Worm (Caenorhabditis elegans) whole organism, early embryonic: ENCODE results near the gene srh-69.

Experiments used
- B0310.2 ChIP-seq: sonication (generic microtip); optimal IDR thresholded peaks from 2 replicates; lab custom pipeline; 2016; ENCODE audit warnings: mild to moderate bottlenecking, missing genetic modification characterization, missing compliant biosample characterization
- F13C5.2 ChIP-seq: sonication (generic microtip); optimal IDR thresholded peaks from 2 replicates; lab custom pipeline; 2017; ENCODE audit warnings: mild to moderate bottlenecking, missing genetic modification characterization, inconsistent platforms, missing compliant biosample characterization
- aly-1 ChIP-seq: sonication (generic microtip); optimal IDR thresholded peaks from 2 replicates; lab custom pipeline; 2016; ENCODE audit warnings: missing genetic modification characterization, missing compliant biosample characterization
- ama-1 ChIP-seq: fragments of 150-350 bp; optimal IDR thresholded peaks from 2 replicates; lab custom pipeline; 2014
- ceh-13 ChIP-seq: fragments of 200-800 bp; sonication (Bioruptor generic); optimal IDR thresholded peaks from 2 replicates; lab custom pipeline; 2018; ENCODE audit warnings: mild to moderate bottlenecking, missing genetic modification characterization, missing compliant biosample characterization
- ceh-36 ChIP-seq: sonication (generic microtip); optimal IDR thresholded peaks from 2 replicates; lab custom pipeline; 2016; ENCODE audit warnings: missing genetic modification characterization, inconsistent platforms, missing compliant biosample characterization
- ets-7 ChIP-seq: sonication (generic microtip); optimal IDR thresholded peaks from 2 replicates; lab custom pipeline; 2016; ENCODE audit warnings: missing genotype, missing genetic modification characterization, missing compliant biosample characterization
- flt-1 ChIP-seq: fragments of 200-800 bp; sonication (Bioruptor generic); IDR thresholded peaks from 2 replicates; pipeline ENCODE4 v1.3.6; 2022; ENCODE audit warnings: missing genetic modification characterization, missing compliant biosample characterization
- hmbx-1 ChIP-seq: sonication (generic microtip); optimal IDR thresholded peaks from 2 replicates; lab custom pipeline; 2016; ENCODE audit warnings: mild to moderate bottlenecking, missing genetic modification characterization, missing compliant biosample characterization
- hmg-4 ChIP-seq: fragments of 200-800 bp; sonication (Bioruptor generic); optimal IDR thresholded peaks from 2 replicates; lab custom pipeline; 2018; ENCODE audit warnings: mild to moderate bottlenecking, missing genetic modification characterization, missing compliant biosample characterization
- hnd-1 ChIP-seq: sonication (generic microtip); optimal IDR thresholded peaks from 2 replicates; lab custom pipeline; 2016; ENCODE audit warnings: missing genetic modification characterization, missing compliant biosample characterization
- pes-1 ChIP-seq: fragments of 200-800 bp; sonication (Bioruptor generic); IDR thresholded peaks from 2 replicates; pipeline ENCODE4 v1.3.6; 2022; ENCODE audit warnings: missing genetic modification reagents, missing genetic modification characterization, missing compliant biosample characterization
- scrt-1 ChIP-seq: fragments of 200-800 bp; sonication (Bioruptor generic); IDR thresholded peaks from 2 replicates; pipeline ENCODE4 v1.3.6; 2022; ENCODE audit warnings: missing genetic modification characterization, missing compliant biosample characterization
- sea-1 ChIP-seq: fragments of 200-800 bp; sonication (Bioruptor generic); conservative IDR thresholded peaks from 2 replicates; pipeline ENCODE4 v1.3.6; 2022; ENCODE audit warnings: missing genetic modification characterization, missing compliant biosample characterization
- tbx-11 ChIP-seq: fragments of 200-800 bp; sonication (Bioruptor generic); IDR thresholded peaks from 2 replicates; pipeline ENCODE4 v1.3.6; 2022; ENCODE audit warnings: missing genetic modification characterization, missing compliant biosample characterization
- tbx-37 ChIP-seq: fragments of 200-800 bp; sonication (Bioruptor generic); conservative IDR thresholded peaks from 2 replicates; pipeline ENCODE4 v1.3.6; 2022; ENCODE audit warnings: missing genetic modification reagents, missing genetic modification characterization, missing compliant biosample characterization
- tra-4 ChIP-seq: sonication (generic microtip); optimal IDR thresholded peaks from 2 replicates; lab custom pipeline; 2017; ENCODE audit warnings: missing genetic modification characterization, missing compliant biosample characterization

Gene srh-69

ce11 chrII:12514620-12515019 is at the start of gene srh-69:
Gene srh-69 (minus strand): TSS chrII:12514720.
- TF ChIP-seq F13C5.2 (no peak), hnd-1 (tag; lab: Kevin White, UChicago) (no peak), aly-1 (tag; lab: Kevin White, UChicago) (no peak)

- TF ChIP-seq ceh-36 (tag; lab: Kevin White, UChicago) (no peak), tra-4 (tag; lab: Kevin White, UChicago) (no peak), pes-1 (no peak), ama-1 (lab: Kevin White, UChicago) (no peak), hmg-4 (GFP tag; lab: Kevin White, UChicago) (no peak), flt-1 (no peak), aly-1 (tag; lab: Kevin White, UChicago) (no peak), tbx-11 (no peak), sea-1 (GFP tag; lab: Robert Waterston, UW) (no peak), hnd-1 (tag; lab: Kevin White, UChicago) (no peak), B0310.2 (no peak), hmbx-1 (tag; lab: Kevin White, UChicago) (no peak), F13C5.2 (no peak), scrt-1 (GFP tag; lab: Robert Waterston, UW) (no peak), tbx-37 (GFP tag; lab: Robert Waterston, UW) (no peak), ets-7 (no peak), ceh-13 (GFP tag; lab: Kevin White, UChicago) (no peak)
Observed at ce11 chrII:12560210-12560609, 45.7 kb upstream of the srh-69 start, which contains the start of gene F49C5.12. Gene F49C5.12 (minus strand): TSS chrII:12560310.

DNA sequence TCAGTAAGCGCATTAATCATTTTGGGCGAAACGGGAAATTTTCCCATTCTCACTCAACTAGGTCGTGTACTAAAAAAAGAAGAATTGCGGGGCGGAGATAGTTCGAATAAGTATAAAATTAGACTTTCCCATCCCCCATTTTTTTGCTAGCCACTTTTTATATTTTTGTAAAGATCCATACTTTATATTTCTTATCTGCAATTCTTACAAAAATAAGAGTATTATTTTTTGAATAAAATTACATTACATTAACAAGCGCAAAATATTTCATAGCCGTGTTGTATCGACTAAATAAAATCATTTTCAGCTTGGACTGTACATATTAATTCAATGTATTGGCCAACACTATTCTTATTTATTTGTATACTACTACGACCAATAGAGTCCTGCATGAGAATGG is 41.1 kb upstream of the srh-69 start, which contains the start of gene F49C5.11:
TSS of gene F49C5.11 (plus strand) at position 301 of the 400 bp plus-strand sequence.
- TF ChIP-seq tra-4 (tag; lab: Kevin White, UChicago) = no peak
- TF ChIP-seq tbx-11 = no peak
- TF ChIP-seq B0310.2 = no peak
- TF ChIP-seq scrt-1 (GFP tag; lab: Robert Waterston, UW) = no peak
- TF ChIP-seq pes-1 = no peak
- TF ChIP-seq hmg-4 (GFP tag; lab: Kevin White, UChicago) = no peak
- no peak for TF ChIP-seq ama-1 (lab: Kevin White, UChicago)
- no peak for TF ChIP-seq aly-1 (tag; lab: Kevin White, UChicago)
- no peak for TF ChIP-seq hmbx-1 (tag; lab: Kevin White, UChicago)
- TF ChIP-seq ceh-13 (GFP tag; lab: Kevin White, UChicago) = no peak
- TF ChIP-seq sea-1 (GFP tag; lab: Robert Waterston, UW) = no peak
- no peak for TF ChIP-seq ets-7
- no peak for TF ChIP-seq F13C5.2

ce11 chrII:12550940-12551339 is 36.4 kb upstream of the srh-69 start:
- TF ChIP-seq hmg-4 (GFP tag; lab: Kevin White, UChicago) (no peak), hmbx-1 (tag; lab: Kevin White, UChicago) (no peak), ama-1 (lab: Kevin White, UChicago) (no peak), flt-1 (no peak), hnd-1 (tag; lab: Kevin White, UChicago) (no peak), ets-7 (no peak), F13C5.2 (no peak), aly-1 (tag; lab: Kevin White, UChicago) (no peak), B0310.2 (no peak), ceh-36 (tag; lab: Kevin White, UChicago) (no peak), sea-1 (GFP tag; lab: Robert Waterston, UW) (no peak), pes-1 (no peak), tbx-37 (GFP tag; lab: Robert Waterston, UW) (no peak), ceh-13 (GFP tag; lab: Kevin White, UChicago) (no peak), tbx-11 (no peak), tra-4 (tag; lab: Kevin White, UChicago) (no peak), scrt-1 (GFP tag; lab: Robert Waterston, UW) (no peak)

DNA sequence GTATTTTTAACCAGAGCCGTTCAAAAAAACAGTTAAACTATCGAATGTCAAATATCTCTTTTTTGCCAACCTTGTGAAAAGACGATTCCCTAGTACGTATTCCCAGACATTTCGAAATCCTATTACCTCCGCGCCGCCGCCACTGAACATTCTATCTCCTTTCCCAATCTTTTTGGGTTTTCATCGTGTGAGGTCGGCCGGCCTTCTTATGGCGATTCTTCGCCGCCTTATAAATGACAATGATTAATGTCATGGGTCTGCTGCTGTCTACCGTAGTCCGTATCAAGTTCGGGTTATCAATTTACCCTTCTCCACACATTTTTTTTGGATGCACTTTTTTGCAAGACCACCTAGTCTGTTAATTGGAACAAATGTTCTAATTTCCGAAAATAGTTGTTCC is 35.1 kb upstream of the srh-69 start:
- no peak for TF ChIP-seq F13C5.2
- no peak for TF ChIP-seq aly-1 (tag; lab: Kevin White, UChicago)
- no peak for TF ChIP-seq flt-1
- TF ChIP-seq hmg-4 (GFP tag; lab: Kevin White, UChicago) = no peak
- no peak for TF ChIP-seq tbx-37 (GFP tag; lab: Robert Waterston, UW)
- no peak for TF ChIP-seq ceh-36 (tag; lab: Kevin White, UChicago)
- TF ChIP-seq B0310.2 = no peak
- TF ChIP-seq tra-4 (tag; lab: Kevin White, UChicago) = no peak
- no peak for TF ChIP-seq pes-1
- no peak for TF ChIP-seq ama-1 (lab: Kevin White, UChicago)
- no peak for TF ChIP-seq tbx-11
- no peak for TF ChIP-seq ceh-13 (GFP tag; lab: Kevin White, UChicago)
- TF ChIP-seq hnd-1 (tag; lab: Kevin White, UChicago) = no peak
- TF ChIP-seq sea-1 (GFP tag; lab: Robert Waterston, UW) = no peak

DNA sequence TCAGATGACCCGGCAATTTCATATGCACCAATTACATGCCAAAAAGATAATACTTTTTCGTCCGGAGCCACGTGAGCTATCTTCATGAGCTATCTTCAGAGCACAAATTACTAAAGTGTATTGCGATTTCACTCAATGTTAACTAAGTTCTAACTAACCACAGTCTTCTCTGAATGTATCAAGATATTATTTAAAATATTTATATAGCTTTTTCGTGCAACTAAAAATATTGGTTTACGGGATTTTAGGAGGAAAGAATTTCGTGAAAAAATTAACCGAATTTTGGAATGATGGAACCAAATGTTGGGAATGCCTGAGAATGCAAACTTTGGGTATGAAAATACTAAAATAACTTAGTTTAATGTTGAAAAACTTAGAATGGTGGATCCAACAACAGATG is 33.0 kb upstream of the srh-69 start, which contains the start of gene F49C5.16:
TSS of gene F49C5.16 (plus strand) at position 301 of the 400 bp plus-strand sequence.
- TF ChIP-seq sea-1 (GFP tag; lab: Robert Waterston, UW) (no peak), hnd-1 (tag; lab: Kevin White, UChicago) (no peak), hmbx-1 (tag; lab: Kevin White, UChicago) (no peak), B0310.2 (no peak), tra-4 (tag; lab: Kevin White, UChicago) (no peak), tbx-11 (no peak), ceh-13 (GFP tag; lab: Kevin White, UChicago) (no peak), tbx-37 (GFP tag; lab: Robert Waterston, UW) (no peak), F13C5.2 (no peak), ets-7 (no peak), flt-1 (no peak), ceh-36 (tag; lab: Kevin White, UChicago) (no peak), ama-1 (lab: Kevin White, UChicago) (no peak), aly-1 (tag; lab: Kevin White, UChicago) (no peak), scrt-1 (GFP tag; lab: Robert Waterston, UW) (no peak), pes-1 (no peak), hmg-4 (GFP tag; lab: Kevin White, UChicago) (no peak)

DNA sequence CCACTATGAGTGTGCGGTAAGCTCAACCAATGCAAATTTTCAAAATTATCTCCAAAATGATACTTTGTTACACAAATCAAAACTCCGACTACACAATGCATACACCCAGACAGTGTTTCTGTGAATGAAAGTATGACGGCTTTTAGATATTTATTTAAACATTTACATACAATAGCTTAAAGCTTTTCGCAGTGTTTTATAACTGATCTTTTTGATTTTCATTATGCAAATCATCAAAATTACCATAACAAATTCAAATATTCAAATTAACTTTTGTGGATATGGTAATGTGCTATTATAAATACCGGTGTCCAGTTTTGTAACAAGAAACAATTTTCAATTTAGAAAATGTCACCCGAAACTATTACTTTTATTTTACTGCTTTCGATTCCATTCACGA is 31.9 kb upstream of the srh-69 start, which contains the start of the genes F49C5.5 and F49C5.10:
TSS of gene F49C5.5 (minus strand) at position 101 of the 400 bp plus-strand sequence.
TSS of gene F49C5.10 (plus strand) at position 344 of the 400 bp plus-strand sequence.
- TF ChIP-seq hmbx-1 (tag; lab: Kevin White, UChicago) = no peak
- no peak for TF ChIP-seq flt-1
- TF ChIP-seq tbx-37 (GFP tag; lab: Robert Waterston, UW) = no peak
- TF ChIP-seq ceh-36 (tag; lab: Kevin White, UChicago) = no peak
- no peak for TF ChIP-seq ceh-13 (GFP tag; lab: Kevin White, UChicago)
- no peak for TF ChIP-seq hmg-4 (GFP tag; lab: Kevin White, UChicago)
- no peak for TF ChIP-seq B0310.2
- no peak for TF ChIP-seq pes-1
- no peak for TF ChIP-seq hnd-1 (tag; lab: Kevin White, UChicago)
